Worm (Caenorhabditis elegans) whole organism, late embryonic: Measurements from ENCODE around the gene col-142.

Experiments
- Y22D7AL.16 ChIP-seq: sonication (generic microtip); optimal IDR thresholded peaks from 2 replicates; lab custom pipeline; 2016; ENCODE audit warnings: missing genetic modification characterization, missing compliant biosample characterization
- ama-1 ChIP-seq: fragments of 150-350 bp; optimal IDR thresholded peaks from 2 replicates; lab custom pipeline; 2014
- ceh-9 ChIP-seq: sonication (generic microtip); optimal IDR thresholded peaks from 2 replicates; lab custom pipeline; 2016; ENCODE audit warnings: mild to moderate bottlenecking, missing genetic modification characterization, inconsistent platforms, missing compliant biosample characterization
- dmd-4 ChIP-seq: sonication (generic microtip); optimal IDR thresholded peaks from 2 replicates; lab custom pipeline; 2016; ENCODE audit warnings: borderline replicate concordance, missing genetic modification characterization, missing compliant biosample characterization
- fkh-10 ChIP-seq: fragments of 150-350 bp; optimal IDR thresholded peaks from 2 replicates; lab custom pipeline; 2014; ENCODE audit warnings: missing biosample characterization, missing genetic modification reagents, missing genetic modification characterization
- hlh-13 ChIP-seq: fragments of 200-800 bp; sonication (Bioruptor generic); optimal IDR thresholded peaks from 2 replicates; lab custom pipeline; 2018; ENCODE audit warnings: mild to moderate bottlenecking, missing genetic modification characterization, missing compliant biosample characterization
- nhr-11 ChIP-seq: fragments of 150-350 bp; optimal IDR thresholded peaks from 2 replicates; lab custom pipeline; 2014; ENCODE audit warnings: missing biosample characterization, missing genetic modification characterization
- npax-4 ChIP-seq: sonication (generic microtip); optimal IDR thresholded peaks from 2 replicates; lab custom pipeline; 2016; ENCODE audit warnings: missing genetic modification characterization, missing compliant biosample characterization
- syd-9 ChIP-seq: sonication (generic microtip); optimal IDR thresholded peaks from 2 replicates; lab custom pipeline; 2016; ENCODE audit warnings: mild to moderate bottlenecking, missing genetic modification characterization, moderate library complexity, missing compliant biosample characterization
- tbx-2 ChIP-seq: sonication (generic microtip); optimal IDR thresholded peaks from 2 replicates; lab custom pipeline; 2016; ENCODE audit warnings: missing genetic modification characterization, missing compliant biosample characterization
- unc-55 ChIP-seq: sonication (generic microtip); optimal IDR thresholded peaks from 2 replicates; lab custom pipeline; 2017; ENCODE audit warnings: missing biosample characterization, missing genetic modification reagents, missing genetic modification characterization
- zip-5 ChIP-seq: sonication (generic microtip); optimal IDR thresholded peaks from 2 replicates; lab custom pipeline; 2016; ENCODE audit warnings: missing genetic modification characterization, missing compliant biosample characterization

DNA sequence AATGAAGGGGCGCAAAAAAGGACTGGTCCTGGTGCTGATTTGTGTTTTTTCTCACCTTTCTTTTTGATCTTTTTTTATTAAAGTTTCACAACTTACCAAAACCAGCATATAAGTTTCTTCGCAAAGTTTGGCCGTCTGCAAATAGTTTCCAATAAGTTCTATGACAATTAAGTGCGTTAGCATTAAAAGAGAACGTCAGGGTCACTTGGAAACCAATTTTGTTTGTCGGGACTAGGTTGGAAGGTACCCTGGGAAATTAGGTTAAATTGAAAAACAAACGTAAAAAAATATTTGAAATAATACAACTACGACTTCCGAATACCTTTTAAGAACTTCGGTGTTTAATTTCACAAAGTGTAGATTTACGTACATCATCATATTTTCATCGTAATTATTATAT lies 47.6 kb downstream of the col-142 start:
- no peak for TF ChIP-seq nhr-11
- no peak for TF ChIP-seq ama-1 (lab: Kevin White, UChicago)
- no peak for TF ChIP-seq zip-5 (tag; lab: Kevin White, UChicago)
- no peak for TF ChIP-seq syd-9
- TF ChIP-seq ceh-9 (tag; lab: Kevin White, UChicago) = no peak
- TF ChIP-seq Y22D7AL.16 (tag; lab: Kevin White, UChicago) = no peak
- no peak for TF ChIP-seq dmd-4 (tag; lab: Kevin White, UChicago)
- no peak for TF ChIP-seq hlh-13 (GFP tag; lab: Kevin White, UChicago)
- no peak for TF ChIP-seq npax-4
- no peak for TF ChIP-seq unc-55 (GFP tag; lab: Kevin White, UChicago)
- TF ChIP-seq fkh-10 = no peak
- no peak for TF ChIP-seq tbx-2
